Worm (Caenorhabditis elegans) whole organism, young adult: Measurements from ENCODE around the gene R02E12.12.

Experiments
- B0035.1 ChIP-seq: sonication (generic microtip); optimal IDR thresholded peaks from 2 replicates; lab custom pipeline; 2016; ENCODE audit warnings: missing genetic modification characterization, mild to moderate bottlenecking, missing compliant biosample characterization, missing genotype, missing genetic modification reagents
- B0336.3 ChIP-seq: fragments of 200-800 bp; sonication (Bioruptor generic); IDR thresholded peaks from 2 replicates; pipeline ENCODE4 v1.3.6; 2022; ENCODE audit warnings: missing genetic modification characterization, missing compliant biosample characterization
- C17E4.6 ChIP-seq: fragments of 200-800 bp; sonication (Bioruptor generic); IDR thresholded peaks from 2 replicates; pipeline ENCODE4 v1.3.6; 2022; ENCODE audit warnings: missing genetic modification reagents, missing genetic modification characterization, missing compliant biosample characterization
- F22D6.2 ChIP-seq: sonication (generic microtip); optimal IDR thresholded peaks from 2 replicates; lab custom pipeline; 2016; ENCODE audit warnings: mild to moderate bottlenecking, missing genetic modification characterization, missing compliant biosample characterization
- F23B12.7 ChIP-seq: sonication (generic microtip); optimal IDR thresholded peaks from 2 replicates; lab custom pipeline; 2017; ENCODE audit warnings: missing genetic modification characterization, mild to moderate bottlenecking, missing compliant biosample characterization, antibody characterized with exemption, moderate library complexity; ENCODE audit not compliant: insufficient read depth
- F33H1.4 ChIP-seq: fragments of 200-800 bp; sonication (Bioruptor generic); IDR thresholded peaks from 2 replicates; pipeline ENCODE4 v1.3.6; 2022; ENCODE audit warnings: missing genetic modification reagents, missing genetic modification characterization, missing compliant biosample characterization
- F37B4.10 ChIP-seq: fragments of 200-800 bp; sonication (Bioruptor generic); IDR thresholded peaks from 2 replicates; pipeline ENCODE4 v1.3.6; 2022; ENCODE audit warnings: missing genetic modification characterization, missing compliant biosample characterization
- F55B11.4 ChIP-seq: sonication (generic microtip); optimal IDR thresholded peaks from 2 replicates; lab custom pipeline; 2016; ENCODE audit warnings: missing compliant biosample characterization, missing genetic modification characterization, borderline replicate concordance; ENCODE audit not compliant: insufficient read depth
- K11D2.4 ChIP-seq: fragments of 200-800 bp; sonication (Bioruptor generic); IDR thresholded peaks from 2 replicates; pipeline ENCODE4 v1.3.6; 2022; ENCODE audit warnings: missing genetic modification reagents, missing genetic modification characterization, missing compliant biosample characterization
- Y53F4B.3 ChIP-seq: fragments of 200-800 bp; sonication (Bioruptor generic); IDR thresholded peaks from 2 replicates; pipeline ENCODE4 v1.3.6; 2022; ENCODE audit warnings: missing genetic modification reagents, missing genetic modification characterization, missing compliant biosample characterization
- Y56A3A.18 ChIP-seq: fragments of 200-800 bp; sonication (Bioruptor generic); IDR thresholded peaks from 2 replicates; pipeline ENCODE4 v1.3.6; 2022; ENCODE audit warnings: missing genetic modification reagents, missing genetic modification characterization, missing compliant biosample characterization
- Y67H2A.10 ChIP-seq: fragments of 200-800 bp; sonication (Bioruptor generic); conservative IDR thresholded peaks from 2 replicates; pipeline ENCODE4 v1.3.6; 2022; ENCODE audit warnings: missing genetic modification reagents, missing genetic modification characterization, missing compliant biosample characterization
- Y79H2A.3 ChIP-seq: fragments of 200-800 bp; sonication (Bioruptor generic); conservative IDR thresholded peaks from 2 replicates; pipeline ENCODE4 v1.3.6; 2022; ENCODE audit warnings: missing genetic modification reagents, missing genetic modification characterization, missing compliant biosample characterization
- ZK185.1 ChIP-seq: sonication (generic microtip); optimal IDR thresholded peaks from 2 replicates; lab custom pipeline; 2016; ENCODE audit warnings: mild to moderate bottlenecking, missing genetic modification characterization, missing compliant biosample characterization; ENCODE audit not compliant: poor library complexity, severe bottlenecking
- ama-1 ChIP-seq, 3 experiments: fragments of 150-350 bp in 1 of 3; sonication (generic microtip) in 2 of 3; optimal IDR thresholded peaks; 2 replicates each; lab custom pipeline; 2014 to 2018; ENCODE audit warnings: missing biosample characterization in 2 of 3, missing genetic modification characterization in 2 of 3, missing genetic modification reagents in 2 of 3
- aptf-2 ChIP-seq: fragments of 200-800 bp; sonication (Bioruptor generic); conservative IDR thresholded peaks from 2 replicates; pipeline ENCODE4 v1.3.6; 2022; ENCODE audit warnings: missing genetic modification reagents, missing genetic modification characterization, missing compliant biosample characterization
- athp-1 ChIP-seq: sonication (generic microtip); optimal IDR thresholded peaks from 2 replicates; lab custom pipeline; 2017; ENCODE audit warnings: mild to moderate bottlenecking, missing genetic modification characterization, missing compliant biosample characterization
- attf-6 ChIP-seq: fragments of 200-800 bp; sonication (Bioruptor generic); IDR thresholded peaks from 2 replicates; pipeline ENCODE4 v1.3.6; 2022; ENCODE audit warnings: missing genetic modification reagents, missing genetic modification characterization, missing compliant biosample characterization
- bed-2 ChIP-seq: fragments of 200-800 bp; sonication (Bioruptor generic); IDR thresholded peaks from 2 replicates; pipeline ENCODE4 v1.3.6; 2022; ENCODE audit warnings: missing genetic modification reagents, missing genetic modification characterization, missing compliant biosample characterization
- cebp-2 ChIP-seq: fragments of 200-800 bp; sonication (Bioruptor generic); IDR thresholded peaks from 2 replicates; pipeline ENCODE4 v1.3.6; 2022; ENCODE audit warnings: missing genetic modification characterization, missing compliant biosample characterization
- ceh-100 ChIP-seq: fragments of 200-800 bp; sonication (Bioruptor generic); IDR thresholded peaks from 2 replicates; pipeline ENCODE4 v1.3.6; 2022; ENCODE audit warnings: missing genetic modification reagents, missing genetic modification characterization, missing compliant biosample characterization
- ceh-40 ChIP-seq: fragments of 200-800 bp; sonication (Bioruptor generic); IDR thresholded peaks from 2 replicates; pipeline ENCODE4 v1.3.6; 2022; ENCODE audit warnings: missing genetic modification characterization, missing compliant biosample characterization
- chd-7 ChIP-seq: sonication (generic microtip); optimal IDR thresholded peaks from 2 replicates; lab custom pipeline; 2016; ENCODE audit warnings: mild to moderate bottlenecking, missing genetic modification characterization, moderate library complexity, missing compliant biosample characterization
- dox-1 ChIP-seq: fragments of 200-800 bp; sonication (Bioruptor generic); IDR thresholded peaks from 2 replicates; pipeline ENCODE4 v1.3.6; 2022; ENCODE audit warnings: missing genetic modification reagents, missing genetic modification characterization, missing compliant biosample characterization
- dpl-1 ChIP-seq: fragments of 150-350 bp; optimal IDR thresholded peaks from 2 replicates; lab custom pipeline; 2014; ENCODE audit warnings: missing biosample characterization, missing genetic modification reagents, missing genetic modification characterization
- ets-4 ChIP-seq: fragments of 200-800 bp; sonication (Bioruptor generic); optimal IDR thresholded peaks from 2 replicates; lab custom pipeline; 2018; ENCODE audit warnings: mild to moderate bottlenecking, missing genetic modification characterization, missing compliant biosample characterization
- fkh-3 ChIP-seq: sonication (generic microtip); optimal IDR thresholded peaks from 2 replicates; lab custom pipeline; 2016; ENCODE audit warnings: mild to moderate bottlenecking, missing genetic modification characterization, missing compliant biosample characterization
- gei-17 ChIP-seq: fragments of 200-800 bp; sonication (Bioruptor generic); optimal IDR thresholded peaks from 2 replicates; lab custom pipeline; 2018; ENCODE audit warnings: mild to moderate bottlenecking, missing genetic modification characterization, missing compliant biosample characterization
- him-1 ChIP-seq: sonication (generic microtip); optimal IDR thresholded peaks from 2 replicates; lab custom pipeline; 2016; ENCODE audit warnings: missing genotype, missing genetic modification reagents, missing genetic modification characterization, missing compliant biosample characterization
- hrde-1 ChIP-seq: sonication (generic microtip); optimal IDR thresholded peaks from 2 replicates; lab custom pipeline; 2016; ENCODE audit warnings: missing genetic modification characterization, mild to moderate bottlenecking, missing compliant biosample characterization, moderate library complexity, missing genotype, missing genetic modification reagents, borderline replicate concordance
- lag-1 ChIP-seq: fragments of 200-800 bp; sonication (Bioruptor generic); IDR thresholded peaks from 2 replicates; pipeline ENCODE4 v1.3.6; 2022; ENCODE audit warnings: missing genetic modification reagents, missing genetic modification characterization, missing compliant biosample characterization
- let-526 ChIP-seq: fragments of 200-800 bp; sonication (Bioruptor generic); IDR thresholded peaks from 2 replicates; pipeline ENCODE4 v1.3.6; 2022; ENCODE audit warnings: missing genetic modification reagents, missing genetic modification characterization, missing compliant biosample characterization
- lsl-1 ChIP-seq: fragments of 200-800 bp; sonication (Bioruptor generic); optimal IDR thresholded peaks from 2 replicates; lab custom pipeline; 2018; ENCODE audit warnings: mild to moderate bottlenecking, missing genetic modification characterization, moderate library complexity, missing compliant biosample characterization
- mcd-1 ChIP-seq: fragments of 200-800 bp; sonication (Bioruptor generic); IDR thresholded peaks from 2 replicates; pipeline ENCODE4 v1.3.6; 2022; ENCODE audit warnings: missing genetic modification reagents, missing genetic modification characterization, missing compliant biosample characterization
- nhr-120 ChIP-seq: fragments of 200-800 bp; sonication (Bioruptor generic); IDR thresholded peaks from 2 replicates; pipeline ENCODE4 v1.3.6; 2022; ENCODE audit warnings: missing genetic modification characterization, missing compliant biosample characterization
- nhr-27 ChIP-seq: fragments of 200-800 bp; sonication (Bioruptor generic); optimal IDR thresholded peaks from 2 replicates; lab custom pipeline; 2018; ENCODE audit warnings: mild to moderate bottlenecking, missing genetic modification characterization, moderate library complexity, missing compliant biosample characterization
- nhr-80 ChIP-seq: sonication (generic microtip); optimal IDR thresholded peaks from 2 replicates; lab custom pipeline; 2016; ENCODE audit warnings: missing genetic modification characterization, missing compliant biosample characterization
- pbrm-1 ChIP-seq: fragments of 200-800 bp; sonication (Bioruptor generic); IDR thresholded peaks from 2 replicates; pipeline ENCODE4 v1.3.6; 2022; ENCODE audit warnings: missing genetic modification reagents, missing genetic modification characterization, missing compliant biosample characterization
- pha-4 ChIP-seq: fragments of 150-350 bp; sonication (generic microtip); optimal IDR thresholded peaks from 2 replicates; lab custom pipeline; 2014; ENCODE audit warnings: missing biosample characterization, missing genetic modification reagents, missing genetic modification characterization
- rec-8 ChIP-seq, 2 experiments: sonication (generic microtip); optimal IDR thresholded peaks; 2 replicates each; lab custom pipeline; 2016; ENCODE audit warnings: mild to moderate bottlenecking in 2 of 2, missing genetic modification characterization in 2 of 2, missing genetic modification reagents in 2 of 2, missing genotype in 2 of 2, missing biosample characterization in 1 of 2, missing compliant biosample characterization in 1 of 2, moderate library complexity in 1 of 2
- snpc-1.1 ChIP-seq: sonication (generic microtip); optimal IDR thresholded peaks from 2 replicates; lab custom pipeline; 2017; ENCODE audit warnings: missing genetic modification characterization, mild to moderate bottlenecking, missing compliant biosample characterization, antibody characterized with exemption, moderate library complexity, missing genotype, missing genetic modification reagents; ENCODE audit not compliant: insufficient read depth
- sptf-2 ChIP-seq: fragments of 200-800 bp; sonication (Bioruptor generic); optimal IDR thresholded peaks from 2 replicates; lab custom pipeline; 2018; ENCODE audit warnings: mild to moderate bottlenecking, missing genetic modification characterization, missing compliant biosample characterization
- tbp1 ChIP-seq: fragments of 200-800 bp; sonication (Bioruptor generic); optimal IDR thresholded peaks from 2 replicates; lab custom pipeline; 2018; ENCODE audit warnings: mild to moderate bottlenecking, missing genetic modification characterization, missing compliant biosample characterization
- tbx-9 ChIP-seq: sonication (generic microtip); optimal IDR thresholded peaks from 2 replicates; lab custom pipeline; 2016; ENCODE audit warnings: borderline replicate concordance, missing genetic modification characterization, inconsistent platforms, missing compliant biosample characterization
- unc-62 ChIP-seq: fragments of 150-350 bp; optimal IDR thresholded peaks from 2 replicates; lab custom pipeline; 2014; ENCODE audit warnings: missing biosample characterization, missing genetic modification reagents, missing genetic modification characterization
- xnd-1 ChIP-seq: sonication (generic microtip); optimal IDR thresholded peaks from 2 replicates; lab custom pipeline; 2016; ENCODE audit warnings: missing genotype, missing genetic modification reagents, missing genetic modification characterization, missing compliant biosample characterization
- ztf-18 ChIP-seq: sonication (generic microtip); optimal IDR thresholded peaks from 2 replicates; lab custom pipeline; 2016; ENCODE audit warnings: missing genotype, mild to moderate bottlenecking, missing genetic modification characterization, missing compliant biosample characterization
- ztf-26 ChIP-seq: sonication (generic microtip); optimal IDR thresholded peaks from 2 replicates; lab custom pipeline; 2017; ENCODE audit warnings: missing genetic modification characterization, missing compliant biosample characterization

R02E12.12 gene

ce11 chrX:3969353-3969752, 34.0 kb upstream of the R02E12.12 start (continued):
- TF ChIP-seq F37B4.10 (GFP tag; lab: Robert Waterston, UW) (0 out of 2 replicates have a peak, but pooled peaks have one; percentile 70), ets-4 (no peak), ceh-40 (GFP tag; lab: Robert Waterston, UW) (peak; percentile 73; the same call in 1 of the 2 replicates), dox-1 (GFP tag; lab: Robert Waterston, UW) (no peak), cebp-2 (no peak), nhr-80 (no peak), K11D2.4 (GFP tag; lab: Robert Waterston, UW) (peak; percentile 69; the same call in 1 of the 2 replicates), rec-8 (tag; optimal IDR thresholded peaks at IDR 0.05; lab: Kevin White, UChicago) (no peak), xnd-1 (tag; lab: Kevin White, UChicago) (no peak), nhr-120 (no peak), let-526 (no peak), dpl-1 (GFP tag; lab: Kevin White, UChicago) (no peak), chd-7 (tag; lab: Kevin White, UChicago) (peak; percentile 9), mcd-1 (GFP tag; lab: Robert Waterston, UW) (0 out of 2 replicates have a peak, but pooled peaks have one; percentile 18), him-1 (no peak), lsl-1 (GFP tag; lab: Kevin White, UChicago) (no peak), F33H1.4 (GFP tag; lab: Robert Waterston, UW) (no peak), ama-1 (optimal IDR thresholded peaks at IDR 0.05; lab: Kevin White, UChicago) (no peak), ama-1 (GFP tag; optimal IDR thresholded peaks at IDR 0.05; lab: Kevin White, UChicago) (peak in 1 of 2 experiments; percentile 75), attf-6 (0 out of 2 replicates have a peak, but pooled peaks have one; percentile 31), ztf-18 (no peak), sptf-2 (GFP tag; lab: Kevin White, UChicago) (no peak), ztf-26 (tag; lab: Kevin White, UChicago) (no peak), lag-1 (GFP tag; lab: Robert Waterston, UW) (no peak), F22D6.2 (tag; lab: Kevin White, UChicago) (no peak), snpc-1.1 (tag; lab: Kevin White, UChicago) (no peak), athp-1 (tag; lab: Kevin White, UChicago) (no peak), F23B12.7 (tag; lab: Kevin White, UChicago) (no peak), ZK185.1 (tag; lab: Kevin White, UChicago) (peak; percentile 53), F55B11.4 (tag; lab: Kevin White, UChicago) (peak; percentile 8), Y67H2A.10 (GFP tag; lab: Robert Waterston, UW) (no peak), Y53F4B.3 (GFP tag; lab: Robert Waterston, UW) (no peak), Y79H2A.3 (GFP tag; lab: Robert Waterston, UW) (no peak), hrde-1 (tag; lab: Kevin White, UChicago) (no peak), B0035.1 (tag; lab: Kevin White, UChicago) (no peak), tbp1 (GFP tag; lab: Kevin White, UChicago) (peak; percentile 91), nhr-27 (tag; lab: Kevin White, UChicago) (no peak), fkh-3 (tag; lab: Kevin White, UChicago) (no peak), C17E4.6 (GFP tag; lab: Robert Waterston, UW) (no peak), pbrm-1 (GFP tag; lab: Robert Waterston, UW) (peak; percentile 59; the same call in 1 of the 2 replicates), ceh-100 (GFP tag; lab: Robert Waterston, UW) (no peak), Y56A3A.18 (GFP tag; lab: Robert Waterston, UW) (peak; percentile 64; the same call in 1 of the 2 replicates), bed-2 (GFP tag; lab: Robert Waterston, UW) (no peak), tbx-9 (tag; lab: Kevin White, UChicago) (no peak), unc-62 (GFP tag; lab: Kevin White, UChicago) (no peak), aptf-2 (GFP tag; lab: Robert Waterston, UW) (no peak), B0336.3 (GFP tag; lab: Robert Waterston, UW) (no peak), gei-17 (GFP tag; lab: Kevin White, UChicago) (no peak), pha-4 (tag; lab: Kevin White, UChicago) (no peak)
